Worm (Caenorhabditis elegans) whole organism, L1 larva: ENCODE results near the gene eor-1.

Experiments used
- C16A3.4 ChIP-seq: fragments of 150-350 bp; optimal IDR thresholded peaks from 2 replicates; lab custom pipeline; 2014; ENCODE audit warnings: missing biosample characterization, missing genetic modification characterization
- aly-2 ChIP-seq: fragments of 150-350 bp; optimal IDR thresholded peaks from 2 replicates; lab custom pipeline; 2014; ENCODE audit warnings: missing biosample characterization, missing genetic modification characterization
- blmp-1 ChIP-seq: fragments of 150-350 bp; optimal IDR thresholded peaks from 2 replicates; lab custom pipeline; 2014; ENCODE audit warnings: missing biosample characterization, missing genetic modification characterization
- elt-2 ChIP-seq: sonication (generic microtip); optimal IDR thresholded peaks from 2 replicates; lab custom pipeline; 2016; ENCODE audit warnings: missing genetic modification characterization, mild to moderate bottlenecking, inconsistent platforms, missing compliant biosample characterization, missing genetic modification reagents
- grh-1 ChIP-seq: fragments of 200-800 bp; sonication (Bioruptor generic); IDR thresholded peaks from 2 replicates; pipeline ENCODE4 v1.3.6; 2022; ENCODE audit warnings: missing genetic modification reagents, missing genetic modification characterization, missing compliant biosample characterization
- lin-15B ChIP-seq: fragments of 150-350 bp; sonication (generic microtip); optimal IDR thresholded peaks from 3 replicates; lab custom pipeline; 2014; ENCODE audit warnings: missing biosample characterization, missing genetic modification characterization
- lir-3 ChIP-seq: sonication (generic microtip); optimal IDR thresholded peaks from 2 replicates; lab custom pipeline; 2016; ENCODE audit warnings: mild to moderate bottlenecking, missing genetic modification characterization, moderate library complexity, missing compliant biosample characterization; ENCODE audit not compliant: poor library complexity
- lsy-2 ChIP-seq, 2 experiments: fragments of 150-350 bp; optimal IDR thresholded peaks; 2 replicates each; lab custom pipeline; 2014; ENCODE audit warnings: missing biosample characterization in 2 of 2, missing genetic modification characterization in 2 of 2
- nhr-11 ChIP-seq: fragments of 150-350 bp; optimal IDR thresholded peaks from 2 replicates; lab custom pipeline; 2014; ENCODE audit warnings: missing biosample characterization, missing genetic modification characterization
- pqm-1 ChIP-seq: sonication (generic microtip); optimal IDR thresholded peaks from 3 replicates; lab custom pipeline; 2017; ENCODE audit warnings: missing biosample characterization, missing genetic modification characterization
- snpc-4 ChIP-seq: fragments of 150-350 bp; optimal IDR thresholded peaks from 2 replicates; lab custom pipeline; 2014; ENCODE audit warnings: missing biosample characterization, missing genetic modification characterization
- unc-30 ChIP-seq: sonication (generic microtip); optimal IDR thresholded peaks from 2 replicates; lab custom pipeline; 2017; ENCODE audit warnings: missing biosample characterization, missing genetic modification characterization
- unc-62 ChIP-seq: fragments of 150-350 bp; optimal IDR thresholded peaks from 2 replicates; lab custom pipeline; 2014; ENCODE audit warnings: missing biosample characterization, missing genetic modification reagents, missing genetic modification characterization

ce11 chrIV:4780129-4780528, 18.8 kb downstream of the eor-1 start, which contains the start of gene set-15:
- no peak for TF ChIP-seq elt-2
- no peak for TF ChIP-seq lir-3 (tag; lab: Kevin White, UChicago)
- TF ChIP-seq nhr-11, result no peak
- no peak for TF ChIP-seq unc-62 (GFP tag; lab: Kevin White, UChicago)
- no peak for TF ChIP-seq blmp-1 (tag; lab: Kevin White, UChicago)
- no peak for TF ChIP-seq lin-15B (tag; lab: Kevin White, UChicago)
- no peak for TF ChIP-seq grh-1 (GFP tag; lab: Robert Waterston, UW)
- no peak for TF ChIP-seq pqm-1 (tag; lab: Kevin White, UChicago)
- TF ChIP-seq snpc-4 (tag; lab: Kevin White, UChicago), result no peak
- no peak for TF ChIP-seq lsy-2 (tag; optimal IDR thresholded peaks at IDR 0.05; lab: Kevin White, UChicago)
- no peak for TF ChIP-seq unc-30 (tag; lab: Kevin White, UChicago)
- TF ChIP-seq C16A3.4 (tag; lab: Kevin White, UChicago), result no peak
- TF ChIP-seq aly-2, result no peak
